Fruit fly (Drosophila melanogaster) whole organism, prepupa: ENCODE measurements around the gene Gr64d.

Experiments used
- CG10669 ChIP-seq: fragments of 200-800 bp; sonication (Bioruptor generic); optimal IDR thresholded peaks from 3 replicates; lab custom pipeline; 2018; ENCODE audit warnings: missing biosample characterization, mild to moderate bottlenecking, missing genetic modification characterization, moderate library complexity
- CG32006 ChIP-seq: fragments of 200-800 bp; sonication (Bioruptor generic); optimal IDR thresholded peaks from 3 replicates; lab custom pipeline; 2017; ENCODE audit warnings: missing biosample characterization, mild to moderate bottlenecking, missing genetic modification characterization
- CG6854 ChIP-seq: fragments of 200-800 bp; sonication (Bioruptor generic); optimal IDR thresholded peaks from 2 replicates; lab custom pipeline; 2017; ENCODE audit warnings: missing biosample characterization, mild to moderate bottlenecking, missing genetic modification characterization
- Eip75B ChIP-seq: fragments of 200-800 bp; sonication (Bioruptor generic); optimal IDR thresholded peaks from 3 replicates; lab custom pipeline; 2016; ENCODE audit warnings: missing biosample characterization, missing genetic modification characterization
- Gug ChIP-seq: fragments of 200-800 bp; sonication (Bioruptor generic); IDR thresholded peaks from 2 replicates; pipeline ENCODE4 v1.3.6; 2022; ENCODE audit warnings: missing biosample characterization, missing genetic modification characterization
- Lpt ChIP-seq: fragments of 200-800 bp; sonication (Bioruptor generic); optimal IDR thresholded peaks from 3 replicates; lab custom pipeline; 2016; ENCODE audit warnings: missing biosample characterization, missing genetic modification characterization
- Sox102F ChIP-seq: fragments of 200-800 bp; sonication (Bioruptor generic); optimal IDR thresholded peaks from 2 replicates; lab custom pipeline; 2016; ENCODE audit warnings: missing biosample characterization, mild to moderate bottlenecking, missing genetic modification characterization
- esn ChIP-seq: fragments of 200-800 bp; sonication (Bioruptor generic); optimal IDR thresholded peaks from 2 replicates; lab custom pipeline; 2016; ENCODE audit warnings: missing biosample characterization, mild to moderate bottlenecking, missing genetic modification characterization, moderate library complexity
- fd85E ChIP-seq: fragments of 200-800 bp; sonication (Bioruptor generic); optimal IDR thresholded peaks from 3 replicates; lab custom pipeline; 2016; ENCODE audit warnings: missing biosample characterization, missing genetic modification characterization
- pdm3 ChIP-seq: fragments of 200-800 bp; sonication (Bioruptor generic); optimal IDR thresholded peaks from 3 replicates; lab custom pipeline; 2016; ENCODE audit warnings: missing biosample characterization, missing genetic modification characterization
- salr ChIP-seq, 2 experiments: fragments of 200-800 bp; sonication (Bioruptor generic); optimal IDR thresholded peaks; 3 replicates each; lab custom pipeline; 2016 to 2018; ENCODE audit warnings: missing biosample characterization in 2 of 2, missing genetic modification characterization in 2 of 2, mild to moderate bottlenecking in 1 of 2
- topi ChIP-seq: fragments of 200-800 bp; sonication (Bioruptor generic); optimal IDR thresholded peaks from 3 replicates; lab custom pipeline; 2016; ENCODE audit warnings: missing biosample characterization, missing genetic modification characterization

- TF ChIP-seq CG6854 (GFP tag; lab: Kevin White, UChicago) (no peak), esn (GFP tag; lab: Kevin White, UChicago) (no peak), Lpt (GFP tag; lab: Kevin White, UChicago) (no peak), pdm3 (no peak), CG32006 (no peak), Eip75B (GFP tag; lab: Kevin White, UChicago) (no peak), fd85E (GFP tag; lab: Kevin White, UChicago) (no peak), Gug (no peak), topi (GFP tag; lab: Kevin White, UChicago) (no peak), CG10669 (no peak), Sox102F (no peak), salr (GFP tag; optimal IDR thresholded peaks at IDR 0.05; lab: Kevin White, UChicago) (no peak)
Observed at dm6 chr3L:4031762-4032161, at the start of gene Gr64d, which contains the start of gene Gr64e.
